Worm (Caenorhabditis elegans): ENCODE results near the gene F39G3.5.

ce11 chrV:4698675-4699074 is 23.7 kb upstream of the F39G3.5 start:
- TF ChIP-seq sea-2 (GFP tag; optimal IDR thresholded peaks at IDR 0.05) (no peak), ztf-4 (tag; optimal IDR thresholded peaks at IDR 0.05) (no peak), lin-15B (tag; optimal IDR thresholded peaks at IDR 0.05) (no peak), fos-1 (tag; optimal IDR thresholded peaks at IDR 0.05) (no peak), skn-1 (tag; optimal IDR thresholded peaks at IDR 0.05) (no peak), zag-1 (tag; optimal IDR thresholded peaks at IDR 0.05) (no peak), nhr-28 (tag; optimal IDR thresholded peaks at IDR 0.05) (no peak), aly-2 (tag; optimal IDR thresholded peaks at IDR 0.05) (no peak), unc-62 (GFP tag; optimal IDR thresholded peaks at IDR 0.05) (no peak), ama-1 (optimal IDR thresholded peaks at IDR 0.05) (no peak), mdl-1 (tag; optimal IDR thresholded peaks at IDR 0.05) (no peak), ceh-28 (tag; optimal IDR thresholded peaks at IDR 0.05) (no peak), ztf-11 (tag; optimal IDR thresholded peaks at IDR 0.05) (no peak)

Measured in whole organism, L3 larva.